Worm (Caenorhabditis elegans): ENCODE results near the gene sre-16.

The sre-16 gene

ce11 chrIV:12202000-12202399 lies 33.9 kb downstream of the sre-16 start:
- TF ChIP-seq nhr-129 (tag; optimal IDR thresholded peaks at IDR 0.05) (peak; percentile 29), nhr-11 (tag; optimal IDR thresholded peaks at IDR 0.05) (no peak), F13H6.1 (tag; optimal IDR thresholded peaks at IDR 0.05) (peak; percentile 53), ceh-16 (tag; optimal IDR thresholded peaks at IDR 0.05) (no peak), sma-9 (GFP tag; optimal IDR thresholded peaks at IDR 0.05) (peak; percentile 23), sma-9 (tag; optimal IDR thresholded peaks at IDR 0.05) (no peak)

ce11 chrIV:12200812-12201211 lies 35.1 kb downstream of the sre-16 start:
- TF ChIP-seq snpc-4 (tag; optimal IDR thresholded peaks at IDR 0.05) (no peak), nhr-129 (tag; optimal IDR thresholded peaks at IDR 0.05) (peak; percentile 65), nhr-12 (tag; optimal IDR thresholded peaks at IDR 0.05) (no peak), F13H6.1 (tag; optimal IDR thresholded peaks at IDR 0.05) (peak; percentile 77)

DNA sequence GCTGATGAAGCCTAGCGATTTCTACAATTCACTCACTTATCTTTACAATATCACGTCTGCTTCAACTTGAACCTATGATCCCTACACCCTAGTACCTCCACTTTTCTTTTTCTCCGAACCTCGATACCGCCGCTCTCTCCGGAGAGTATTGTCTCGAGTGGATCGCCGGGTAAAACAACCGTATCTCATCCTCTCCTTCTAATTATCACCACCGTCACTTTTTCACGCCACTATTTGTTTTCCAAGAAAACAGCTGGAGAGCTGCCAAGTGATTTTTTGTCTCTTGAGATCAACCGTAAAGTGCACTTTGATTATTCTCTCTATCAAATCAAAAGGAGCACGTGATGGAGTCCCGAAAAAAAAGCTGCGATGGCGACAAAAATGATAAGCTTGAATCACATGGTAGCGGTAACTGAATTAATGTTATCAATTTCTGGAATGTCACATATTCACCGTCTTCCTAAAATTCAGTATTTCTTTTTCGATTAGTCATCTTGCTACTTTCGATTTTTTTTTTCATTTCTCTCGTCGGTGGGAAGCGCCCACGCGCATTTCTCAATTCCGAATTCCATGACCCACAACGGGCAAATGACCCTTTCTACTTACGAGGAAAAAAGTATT lies 36.3 kb downstream of the sre-16 start:
- TF ChIP-seq crh-2 (tag; optimal IDR thresholded peaks at IDR 0.05) (peak; percentile 9), fos-1 (tag; optimal IDR thresholded peaks at IDR 0.05) (peak; percentile 17), F13H6.1 (tag; optimal IDR thresholded peaks at IDR 0.05) (peak; percentile 59), ama-1 (optimal IDR thresholded peaks at IDR 0.05) (no peak), sma-9 (GFP tag; optimal IDR thresholded peaks at IDR 0.05) (peak; percentile 59), sma-9 (tag; optimal IDR thresholded peaks at IDR 0.05) (no peak), nhr-129 (tag; optimal IDR thresholded peaks at IDR 0.05) (peak; percentile 28)

- TF ChIP-seq aly-2 (tag; optimal IDR thresholded peaks at IDR 0.05) (no peak), nhr-6 (tag; optimal IDR thresholded peaks at IDR 0.05) (no peak), nhr-10 (tag; optimal IDR thresholded peaks at IDR 0.05) (no peak), dmd-4 (tag; optimal IDR thresholded peaks at IDR 0.05) (no peak), nhr-129 (tag; optimal IDR thresholded peaks at IDR 0.05) (peak; percentile 71), R02D3.7 (tag; optimal IDR thresholded peaks at IDR 0.05) (no peak), mdl-1 (tag; optimal IDR thresholded peaks at IDR 0.05) (no peak), ama-1 (optimal IDR thresholded peaks at IDR 0.05) (no peak), Y55F3AM.14 (GFP tag; optimal IDR thresholded peaks at IDR 0.05) (no peak), crh-2 (tag; optimal IDR thresholded peaks at IDR 0.05) (no peak), lsy-2 (tag; optimal IDR thresholded peaks at IDR 0.05) (no peak), nhr-237 (tag; optimal IDR thresholded peaks at IDR 0.05) (no peak), nhr-21 (tag; optimal IDR thresholded peaks at IDR 0.05) (no peak), nhr-77 (tag; optimal IDR thresholded peaks at IDR 0.05) (no peak), F13H6.1 (tag; optimal IDR thresholded peaks at IDR 0.05) (peak; percentile 51), sma-9 (GFP tag; optimal IDR thresholded peaks at IDR 0.05) (peak; percentile 17), sma-9 (tag; optimal IDR thresholded peaks at IDR 0.05) (no peak), lin-39 (tag; optimal IDR thresholded peaks at IDR 0.05) (no peak)
Measured at ce11 chrIV:12198816-12199215, 37.1 kb downstream of the sre-16 start.

ce11 chrIV:12197679-12198078 lies 38.2 kb downstream of the sre-16 start:
- TF ChIP-seq C34F6.9 (tag; optimal IDR thresholded peaks at IDR 0.05): no peak
- peak; percentile 52 for TF ChIP-seq nhr-129 (tag; optimal IDR thresholded peaks at IDR 0.05)
- TF ChIP-seq gmeb-1 (tag; optimal IDR thresholded peaks at IDR 0.05): no peak
- no peak for TF ChIP-seq ztf-11 (tag; optimal IDR thresholded peaks at IDR 0.05)
- no peak for TF ChIP-seq ama-1 (optimal IDR thresholded peaks at IDR 0.05)
- no peak for TF ChIP-seq nhr-237 (tag; optimal IDR thresholded peaks at IDR 0.05)
- peak; percentile 22 for TF ChIP-seq F13H6.1 (tag; optimal IDR thresholded peaks at IDR 0.05)
- TF ChIP-seq blmp-1 (tag; optimal IDR thresholded peaks at IDR 0.05; ENCODE audit: insufficient read depth): no peak
- peak; percentile 33 for TF ChIP-seq fos-1 (tag; optimal IDR thresholded peaks at IDR 0.05)
- peak; percentile 54 for TF ChIP-seq crh-2 (tag; optimal IDR thresholded peaks at IDR 0.05)
- no peak for TF ChIP-seq lin-11 (tag; optimal IDR thresholded peaks at IDR 0.05)
- peak; percentile 75 for TF ChIP-seq sma-9 (GFP tag; optimal IDR thresholded peaks at IDR 0.05)
- TF ChIP-seq sma-9 (tag; optimal IDR thresholded peaks at IDR 0.05): no peak

- no peak for TF ChIP-seq R02D3.7 (tag; optimal IDR thresholded peaks at IDR 0.05)
- peak; percentile 17 for TF ChIP-seq nhr-129 (tag; optimal IDR thresholded peaks at IDR 0.05)
- no peak for TF ChIP-seq sem-4 (tag; optimal IDR thresholded peaks at IDR 0.05)
- no peak for TF ChIP-seq C34F6.9 (tag; optimal IDR thresholded peaks at IDR 0.05)
- TF ChIP-seq lin-39 (tag; optimal IDR thresholded peaks at IDR 0.05): no peak
- peak; percentile 23 for TF ChIP-seq fos-1 (tag; optimal IDR thresholded peaks at IDR 0.05)
Measured at ce11 chrIV:12196608-12197007, 39.3 kb downstream of the sre-16 start.
